Fruit fly (Drosophila melanogaster): Measurements from ENCODE around the gene jar.

Gene jar

DNA sequence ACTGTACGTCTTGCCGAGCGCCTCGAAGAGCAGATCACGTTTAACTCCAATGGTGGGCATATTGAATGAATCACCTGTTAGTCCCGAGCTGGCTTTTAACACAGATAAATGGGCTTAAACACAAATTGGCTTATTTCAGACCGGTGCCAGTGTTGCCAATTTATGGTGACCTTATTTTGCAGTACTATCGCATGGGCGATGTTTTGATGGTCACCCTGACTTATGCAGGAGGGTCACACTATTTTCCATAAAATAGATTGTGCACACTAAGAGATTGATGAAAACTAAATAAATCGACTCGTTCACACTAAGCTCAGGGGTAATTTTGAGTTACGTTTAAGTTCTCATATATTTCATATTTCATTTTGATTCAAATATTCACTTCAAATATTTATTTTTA lies 18.5 kb downstream of the jar start, which contains the start of gene beta-PheRS (continued):
- peak; percentile 63 for TF ChIP-seq Myb (GFP tag; optimal IDR thresholded peaks at IDR 0.05)
- TF ChIP-seq zf30C (GFP tag; optimal IDR thresholded peaks at IDR 0.05): no peak
- TF ChIP-seq Vsx1 (GFP tag; optimal IDR thresholded peaks at IDR 0.05): no peak
- peak; percentile 90 for TF ChIP-seq CG4617 (GFP tag; optimal IDR thresholded peaks at IDR 0.05; ENCODE audit: borderline replicate concordance)
- peak; percentile 48; the same call in 1 of the 3 replicates for TF ChIP-seq Mrtf (GFP tag; IDR thresholded peaks at IDR 0.05)
- TF ChIP-seq vnd (GFP tag; IDR thresholded peaks at IDR 0.05; ENCODE audit: partially characterized antibody): peak; percentile 90
- peak; percentile 87 for TF ChIP-seq hbn (GFP tag; IDR thresholded peaks at IDR 0.05; ENCODE audit: partially characterized antibody)
- TF ChIP-seq CG33557 (GFP tag; optimal IDR thresholded peaks at IDR 0.05): no peak
- no peak for TF ChIP-seq CoRest (tag; optimal IDR thresholded peaks at IDR 0.05)
- TF ChIP-seq CG10274 (GFP tag; optimal IDR thresholded peaks at IDR 0.05): no peak
- no peak for TF ChIP-seq Nf-YB (GFP tag; optimal IDR thresholded peaks at IDR 0.05)
- TF ChIP-seq CG16779 (GFP tag; IDR thresholded peaks at IDR 0.05): no peak
- peak; percentile 37 for TF ChIP-seq pnt (GFP tag; optimal IDR thresholded peaks at IDR 0.05)
- peak; percentile 81 for TF ChIP-seq nerfin-2 (GFP tag; IDR thresholded peaks at IDR 0.05; ENCODE audit: partially characterized antibody)
- TF ChIP-seq CG12236 (GFP tag; optimal IDR thresholded peaks at IDR 0.05): no peak
- TF ChIP-seq HmgD (GFP tag; optimal IDR thresholded peaks at IDR 0.05): peak; percentile 68
- TF ChIP-seq tio (GFP tag; optimal IDR thresholded peaks at IDR 0.05): no peak
- TF ChIP-seq CG10959 (GFP tag; IDR thresholded peaks at IDR 0.05): peak; percentile 47; the same call in 1 of the 2 replicates
- peak; percentile 91 for TF ChIP-seq Lhr (GFP tag; optimal IDR thresholded peaks at IDR 0.05)
- TF ChIP-seq CG3281 (GFP tag; optimal IDR thresholded peaks at IDR 0.05): no peak
- peak; percentile 29; the same call in 1 of the 2 replicates for TF ChIP-seq CG11085 (GFP tag; IDR thresholded peaks at IDR 0.05)
- TF ChIP-seq CG11456 (GFP tag; IDR thresholded peaks at IDR 0.05): peak; percentile 68; the same call in 2 of the 3 replicates
- TF ChIP-seq lmd (GFP tag; IDR thresholded peaks at IDR 0.05): peak; percentile 30; the same call in 1 of the 2 replicates
- no peak for TF ChIP-seq CG1603 (tag; optimal IDR thresholded peaks at IDR 0.05)
- 0 out of 2 replicates have a peak, but pooled peaks have one; percentile 31 for TF ChIP-seq wdn (GFP tag; IDR thresholded peaks at IDR 0.05)
- peak; percentile 62 for TF ChIP-seq her (GFP tag; optimal IDR thresholded peaks at IDR 0.05)
- no peak for TF ChIP-seq slou (GFP tag; optimal IDR thresholded peaks at IDR 0.05)
- TF ChIP-seq crc (GFP tag; optimal IDR thresholded peaks at IDR 0.05): no peak
- no peak for TF ChIP-seq CG9437 (GFP tag; optimal IDR thresholded peaks at IDR 0.05)
- TF ChIP-seq Pdp1 (GFP tag; optimal IDR thresholded peaks at IDR 0.05): peak in 1 of 2 experiments; percentile 23
- peak; percentile 33 for TF ChIP-seq fu2 (GFP tag; optimal IDR thresholded peaks at IDR 0.05)
- TF ChIP-seq fd64A (GFP tag; optimal IDR thresholded peaks at IDR 0.05): no peak
- TF ChIP-seq CG16815 (GFP tag; optimal IDR thresholded peaks at IDR 0.05): peak; percentile 3
- TF ChIP-seq PHDP (tag; optimal IDR thresholded peaks at IDR 0.05): no peak
- TF ChIP-seq sc (optimal IDR thresholded peaks at IDR 0.05): no peak
- TF ChIP-seq sc (GFP tag; optimal IDR thresholded peaks at IDR 0.05): no peak
- TF ChIP-seq CG16813 (GFP tag; IDR thresholded peaks at IDR 0.05; ENCODE audit: partially characterized antibody): peak; percentile 93
- TF ChIP-seq CG31441 (GFP tag; IDR thresholded peaks at IDR 0.05): no peak
- TF ChIP-seq fru (optimal IDR thresholded peaks at IDR 0.05): no peak
- TF ChIP-seq CG10565 (GFP tag; optimal IDR thresholded peaks at IDR 0.05): no peak
- no peak for TF ChIP-seq hkb (optimal IDR thresholded peaks at IDR 0.05)
- TF ChIP-seq hkb (GFP tag; IDR thresholded peaks at IDR 0.05): peak; percentile 23; the same call in 1 of the 2 replicates
- no peak for TF ChIP-seq CG6813 (GFP tag; optimal IDR thresholded peaks at IDR 0.05)
- TF ChIP-seq YL-1 (GFP tag; optimal IDR thresholded peaks at IDR 0.05): peak; percentile 98
- no peak for TF ChIP-seq CG1529 (GFP tag; optimal IDR thresholded peaks at IDR 0.05)
- peak; percentile 95 for TF ChIP-seq CG14710 (tag; optimal IDR thresholded peaks at IDR 0.05)
- TF ChIP-seq chinmo (GFP tag; IDR thresholded peaks at IDR 0.05; ENCODE audit: partially characterized antibody): peak; percentile 91; the same call in 2 of the 4 replicates
- no peak for TF ChIP-seq Sox100B (GFP tag; optimal IDR thresholded peaks at IDR 0.05)
- no peak for TF ChIP-seq CG13296 (GFP tag; optimal IDR thresholded peaks at IDR 0.05)
- TF ChIP-seq CG14441 (GFP tag; IDR thresholded peaks at IDR 0.05): peak; percentile 39; the same call in 1 of the 2 replicates
- TF ChIP-seq Lpt (GFP tag; optimal IDR thresholded peaks at IDR 0.05): no peak

Measured in whole organism, embryonic.